Fruit fly (Drosophila melanogaster) whole organism, embryonic: ENCODE results near the gene HipHop.

Experiments
- Antp ChIP-seq: fragments of 200-800 bp; sonication (Bioruptor generic); optimal IDR thresholded peaks from 3 replicates; lab custom pipeline; 2016; ENCODE audit warnings: missing biosample characterization, missing genetic modification characterization
- CG10147 ChIP-seq: fragments of 200-800 bp; sonication (Bioruptor generic); optimal IDR thresholded peaks from 2 replicates; lab custom pipeline; 2019; ENCODE audit warnings: missing biosample characterization, mild to moderate bottlenecking, missing genetic modification characterization, moderate library complexity
- CG10321 ChIP-seq: fragments of 200-800 bp; sonication (Bioruptor generic); IDR thresholded peaks from 2 replicates; pipeline ENCODE4 v1.3.6; 2022; ENCODE audit warnings: missing biosample characterization, missing genetic modification characterization
- CG12391 ChIP-seq: fragments of 200-800 bp; sonication (Bioruptor generic); optimal IDR thresholded peaks from 3 replicates; lab custom pipeline; 2018; ENCODE audit warnings: missing biosample characterization, mild to moderate bottlenecking, missing genetic modification characterization, moderate library complexity
- CG13424 ChIP-seq: fragments of 200-800 bp; sonication (Bioruptor generic); optimal IDR thresholded peaks from 2 replicates; lab custom pipeline; 2019; ENCODE audit warnings: missing biosample characterization, mild to moderate bottlenecking, missing genetic modification characterization, moderate library complexity
- CG14710 ChIP-seq: fragments of 200-800 bp; sonication (Bioruptor generic); optimal IDR thresholded peaks from 3 replicates; lab custom pipeline; 2019; ENCODE audit warnings: missing biosample characterization, mild to moderate bottlenecking, missing genetic modification characterization, moderate library complexity
- CG15269 ChIP-seq: fragments of 200-800 bp; sonication (Bioruptor generic); optimal IDR thresholded peaks from 2 replicates; lab custom pipeline; 2018; ENCODE audit warnings: missing biosample characterization, mild to moderate bottlenecking, missing genetic modification characterization, moderate library complexity
- CG17568 ChIP-seq: fragments of 200-800 bp; sonication (Bioruptor generic); optimal IDR thresholded peaks from 2 replicates; lab custom pipeline; 2018; ENCODE audit warnings: missing biosample characterization, mild to moderate bottlenecking, missing genetic modification characterization, moderate library complexity
- CG1792 ChIP-seq: fragments of 200-800 bp; sonication (Bioruptor generic); optimal IDR thresholded peaks from 2 replicates; lab custom pipeline; 2016; ENCODE audit warnings: missing biosample characterization, missing genetic modification characterization
- CG18011 ChIP-seq: fragments of 200-800 bp; sonication (Bioruptor generic); optimal IDR thresholded peaks from 2 replicates; lab custom pipeline; 2017; ENCODE audit warnings: missing biosample characterization, missing genetic modification characterization, mild to moderate bottlenecking, moderate library complexity, missing genotype
- CG18599 ChIP-seq: fragments of 200-800 bp; sonication (Bioruptor generic); optimal IDR thresholded peaks from 3 replicates; lab custom pipeline; 2017; ENCODE audit warnings: missing biosample characterization, missing genetic modification characterization, mild to moderate bottlenecking, moderate library complexity, missing genetic modification reagents
- CG2129 ChIP-seq: fragments of 200-800 bp; sonication (Bioruptor generic); IDR thresholded peaks from 2 replicates; pipeline ENCODE4 v1.3.6; 2022; ENCODE audit warnings: missing biosample characterization, missing genetic modification characterization; ENCODE audit not compliant: partially characterized antibody
- CG2712 ChIP-seq: fragments of 200-800 bp; optimal IDR thresholded peaks from 3 replicates; lab custom pipeline; 2019; ENCODE audit warnings: missing biosample characterization, mild to moderate bottlenecking, missing genetic modification characterization, moderate library complexity
- CG31388 ChIP-seq: fragments of 200-800 bp; sonication (Bioruptor generic); optimal IDR thresholded peaks from 2 replicates; lab custom pipeline; 2016; ENCODE audit warnings: missing biosample characterization, missing genetic modification characterization
- CG3163 ChIP-seq: fragments of 200-800 bp; sonication (Bioruptor generic); optimal IDR thresholded peaks from 3 replicates; lab custom pipeline; 2016; ENCODE audit warnings: missing biosample characterization, missing genetic modification characterization
- CG3726 ChIP-seq: fragments of 200-800 bp; sonication (Bioruptor generic); IDR thresholded peaks from 3 replicates; pipeline ENCODE4, ENCODE4 v1.3.6; 2022; ENCODE audit warnings: missing biosample characterization, missing genetic modification characterization
- CG3995 ChIP-seq: fragments of 200-800 bp; sonication (Bioruptor generic); optimal IDR thresholded peaks from 3 replicates; lab custom pipeline; 2016; ENCODE audit warnings: missing biosample characterization, missing genetic modification characterization
- CG4360 ChIP-seq: fragments of 200-800 bp; sonication (Bioruptor generic); IDR thresholded peaks from 2 replicates; pipeline ENCODE4 v1.3.6; 2022; ENCODE audit warnings: missing biosample characterization, missing genetic modification characterization
- CG6689 ChIP-seq: fragments of 200-800 bp; sonication (Bioruptor generic); IDR thresholded peaks from 2 replicates; pipeline ENCODE4 v1.3.6; 2022; ENCODE audit warnings: missing biosample characterization, missing genetic modification characterization
- CG7271 ChIP-seq: fragments of 200-800 bp; sonication (Bioruptor generic); optimal IDR thresholded peaks from 2 replicates; lab custom pipeline; 2018; ENCODE audit warnings: missing biosample characterization, mild to moderate bottlenecking, missing genetic modification characterization, moderate library complexity
- CG9437 ChIP-seq: fragments of 200-800 bp; sonication (Bioruptor generic); optimal IDR thresholded peaks from 2 replicates; lab custom pipeline; 2018; ENCODE audit warnings: missing biosample characterization, mild to moderate bottlenecking, missing genetic modification characterization
- Deaf1 ChIP-seq: fragments of 200-800 bp; optimal IDR thresholded peaks from 3 replicates; lab custom pipeline; 2019; ENCODE audit warnings: missing biosample characterization, mild to moderate bottlenecking, missing genetic modification characterization, moderate library complexity
- Fer3 ChIP-seq: fragments of 200-800 bp; sonication (Bioruptor generic); optimal IDR thresholded peaks from 2 replicates; lab custom pipeline; 2018; ENCODE audit warnings: missing biosample characterization, mild to moderate bottlenecking, missing genetic modification characterization, moderate library complexity
- Hand ChIP-seq: fragments of 200-800 bp; sonication (Bioruptor generic); optimal IDR thresholded peaks from 2 replicates; lab custom pipeline; 2017; ENCODE audit warnings: mild to moderate bottlenecking, missing biosample characterization, missing genetic modification reagents, missing genetic modification characterization
- HmgZ ChIP-seq: fragments of 200-800 bp; sonication (Bioruptor generic); optimal IDR thresholded peaks from 2 replicates; lab custom pipeline; 2018; ENCODE audit warnings: missing biosample characterization, mild to moderate bottlenecking, missing genetic modification characterization
- Hr3 ChIP-seq: fragments of 200-800 bp; sonication (Bioruptor generic); optimal IDR thresholded peaks from 3 replicates; lab custom pipeline; 2016; ENCODE audit warnings: missing biosample characterization, missing genetic modification characterization
- Lhr ChIP-seq: fragments of 200-800 bp; sonication (Bioruptor generic); optimal IDR thresholded peaks from 3 replicates; lab custom pipeline; 2017; ENCODE audit warnings: mild to moderate bottlenecking, missing biosample characterization, missing genetic modification reagents, missing genetic modification characterization
- Lim3 ChIP-seq: fragments of 200-800 bp; sonication (Bioruptor generic); IDR thresholded peaks from 2 replicates; pipeline ENCODE4 v1.3.6; 2022; ENCODE audit warnings: missing biosample characterization, missing genetic modification characterization
- Lpt ChIP-seq: fragments of >200 bp; optimal IDR thresholded peaks from 2 replicates; lab custom pipeline; 2018; ENCODE audit warnings: missing biosample characterization, missing genetic modification characterization
- Myb ChIP-seq: fragments of 200-800 bp; sonication (Bioruptor generic); optimal IDR thresholded peaks from 2 replicates; lab custom pipeline; 2016; ENCODE audit warnings: missing biosample characterization, missing genetic modification characterization
- Nf-YB ChIP-seq: fragments of 200-800 bp; sonication (Bioruptor generic); optimal IDR thresholded peaks from 3 replicates; lab custom pipeline; 2019; ENCODE audit warnings: missing biosample characterization, mild to moderate bottlenecking, missing genetic modification characterization, moderate library complexity
- Oli ChIP-seq: fragments of 200-800 bp; sonication (Bioruptor generic); optimal IDR thresholded peaks from 2 replicates; lab custom pipeline; 2018; ENCODE audit warnings: missing biosample characterization, mild to moderate bottlenecking, missing genetic modification characterization, moderate library complexity
- Rfx ChIP-seq: fragments of 200-800 bp; sonication (Bioruptor generic); IDR thresholded peaks from 2 replicates; pipeline ENCODE4 v1.3.6; 2022; ENCODE audit warnings: missing biosample characterization, missing genetic modification characterization
- Side ChIP-seq: fragments of 200-800 bp; sonication (Bioruptor generic); optimal IDR thresholded peaks from 2 replicates; lab custom pipeline; 2016; ENCODE audit warnings: missing biosample characterization, missing genetic modification characterization
- Stat92E ChIP-seq, 3 experiments: fragments of >200 bp in 2 of 3; fragments of 200-800 bp in 1 of 3; sonication (Bioruptor generic) in 1 of 3; optimal IDR thresholded peaks; 2 replicates each; lab custom pipeline; 2017 to 2019; ENCODE audit warnings: missing biosample characterization in 3 of 3, missing genetic modification characterization in 3 of 3, mild to moderate bottlenecking in 1 of 3, moderate library complexity in 1 of 3
- ab ChIP-seq: fragments of 200-800 bp; sonication (Bioruptor generic); optimal IDR thresholded peaks from 2 replicates; lab custom pipeline; 2016; ENCODE audit warnings: missing biosample characterization, missing genetic modification characterization
- aop ChIP-seq: fragments of 200-800 bp; sonication (Bioruptor generic); IDR thresholded peaks from 2 replicates; pipeline ENCODE4 v1.3.6; 2022; ENCODE audit warnings: missing biosample characterization, missing genetic modification characterization
- bbx ChIP-seq: fragments of 200-800 bp; sonication (Bioruptor generic); IDR thresholded peaks from 2 replicates; pipeline ENCODE4 v1.3.6; 2022; ENCODE audit warnings: missing biosample characterization, missing genetic modification characterization; ENCODE audit not compliant: partially characterized antibody
- bowl ChIP-seq: fragments of 200-800 bp; sonication (Bioruptor generic); IDR thresholded peaks from 2 replicates; pipeline ENCODE4 v1.3.6; 2022; ENCODE audit warnings: missing biosample characterization, missing genetic modification characterization
- cato ChIP-seq: fragments of 200-800 bp; sonication (Bioruptor generic); optimal IDR thresholded peaks from 2 replicates; lab custom pipeline; 2016; ENCODE audit warnings: missing biosample characterization, missing genetic modification characterization, borderline replicate concordance
- cg ChIP-seq: fragments of 200-800 bp; sonication (Bioruptor generic); optimal IDR thresholded peaks from 3 replicates; lab custom pipeline; 2019; ENCODE audit warnings: missing biosample characterization, mild to moderate bottlenecking, missing genetic modification characterization, moderate library complexity
- fru ChIP-seq: fragments of >200 bp; optimal IDR thresholded peaks from 2 replicates; lab custom pipeline; 2017
- inv ChIP-seq: fragments of 200-800 bp; sonication (Bioruptor generic); IDR thresholded peaks from 2 replicates; pipeline ENCODE4 v1.3.6; 2022; ENCODE audit warnings: missing biosample characterization, missing genetic modification characterization; ENCODE audit not compliant: partially characterized antibody
- kni ChIP-seq: fragments of 200-800 bp; sonication (Bioruptor generic); optimal IDR thresholded peaks from 3 replicates; lab custom pipeline; 2017; ENCODE audit warnings: mild to moderate bottlenecking, missing biosample characterization, missing genetic modification reagents, missing genetic modification characterization
- phol ChIP-seq: fragments of 200-800 bp; sonication (Bioruptor generic); optimal IDR thresholded peaks from 3 replicates; lab custom pipeline; 2018; ENCODE audit warnings: missing biosample characterization, mild to moderate bottlenecking, missing genetic modification characterization, moderate library complexity
- sc ChIP-seq, 3 experiments: fragments of >200 bp in 2 of 3; fragments of 200-800 bp in 1 of 3; sonication (Bioruptor generic) in 1 of 3; optimal IDR thresholded peaks; 2 replicates in 2 of 3; 3 replicates in 1 of 3; lab custom pipeline; 2017; ENCODE audit warnings: mild to moderate bottlenecking in 1 of 3, missing biosample characterization in 1 of 3, missing genetic modification characterization in 1 of 3, missing genetic modification reagents in 1 of 3
- sug ChIP-seq: fragments of 200-800 bp; optimal IDR thresholded peaks from 2 replicates; lab custom pipeline; 2019; ENCODE audit warnings: missing biosample characterization, mild to moderate bottlenecking, missing genetic modification characterization, moderate library complexity
- tin ChIP-seq: fragments of 200-800 bp; sonication (Bioruptor generic); optimal IDR thresholded peaks from 3 replicates; lab custom pipeline; 2016; ENCODE audit warnings: missing biosample characterization, missing genetic modification characterization
- trh ChIP-seq: fragments of 200-800 bp; sonication (Bioruptor generic); optimal IDR thresholded peaks from 2 replicates; lab custom pipeline; 2016; ENCODE audit warnings: missing biosample characterization, missing genetic modification characterization
- zen ChIP-seq: fragments of 200-800 bp; sonication (Bioruptor generic); optimal IDR thresholded peaks from 3 replicates; lab custom pipeline; 2018; ENCODE audit warnings: missing biosample characterization, mild to moderate bottlenecking, missing genetic modification characterization, moderate library complexity

The HipHop gene

dm6 chr3L:18846272-18846741, 25.3 kb downstream of the HipHop start (continued):
- TF ChIP-seq sug (tag; lab: Kevin White, UChicago) (peak; percentile 20), Lhr (GFP tag; lab: Kevin White, UChicago) (no peak), ab (GFP tag; lab: Kevin White, UChicago) (no peak), Nf-YB (no peak), CG10147 (no peak), CG6689 (GFP tag; lab: Robert Waterston, UW) (no peak), bowl (GFP tag; lab: Robert Waterston, UW) (no peak), CG13424 (tag; lab: Kevin White, UChicago) (no peak), Side (GFP tag; lab: Kevin White, UChicago) (no peak), kni (GFP tag; lab: Kevin White, UChicago) (no peak), phol (no peak), CG2712 (tag; lab: Kevin White, UChicago) (peak; percentile 12), CG3995 (no peak), CG4360 (GFP tag; lab: Robert Waterston, UW) (no peak), trh (GFP tag; lab: Kevin White, UChicago) (no peak), CG3163 (GFP tag; lab: Kevin White, UChicago) (peak; percentile 56), CG18599 (GFP tag; lab: Kevin White, UChicago) (peak; percentile 14), cg (GFP tag; lab: Kevin White, UChicago) (peak; percentile 45), CG7271 (tag; lab: Kevin White, UChicago) (no peak), HmgZ (no peak), CG14710 (tag; lab: Kevin White, UChicago) (peak; percentile 25), Lim3 (GFP tag; lab: Robert Waterston, UW) (no peak), zen (tag; lab: Kevin White, UChicago) (no peak), Deaf1 (tag; lab: Kevin White, UChicago) (no peak), bbx (GFP tag; lab: Robert Waterston, UW) (no peak), tin (GFP tag; lab: Kevin White, UChicago) (no peak), Myb (GFP tag; lab: Kevin White, UChicago) (no peak), CG2129 (no peak), Stat92E (GFP tag; optimal IDR thresholded peaks at IDR 0.05; lab: Kevin White, UChicago) (no peak), CG17568 (GFP tag; lab: Kevin White, UChicago) (no peak), CG12391 (tag; lab: Kevin White, UChicago) (no peak), Hr3 (GFP tag; lab: Kevin White, UChicago) (no peak), CG31388 (GFP tag; lab: Kevin White, UChicago) (no peak), CG9437 (GFP tag; lab: Kevin White, UChicago) (no peak), aop (GFP tag; lab: Robert Waterston, UW) (no peak), Hand (GFP tag; lab: Kevin White, UChicago) (no peak), inv (GFP tag; lab: Robert Waterston, UW) (no peak), CG10321 (GFP tag; lab: Robert Waterston, UW) (no peak), Rfx (no peak), Antp (GFP tag; lab: Kevin White, UChicago) (no peak), CG1792 (no peak), cato (GFP tag; lab: Kevin White, UChicago) (no peak), CG15269 (tag; lab: Kevin White, UChicago) (peak; percentile 13), sc (optimal IDR thresholded peaks at IDR 0.05; lab: Kevin White, UChicago) (no peak), sc (GFP tag; optimal IDR thresholded peaks at IDR 0.05; lab: Kevin White, UChicago) (no peak), Oli (no peak), CG18011 (GFP tag; lab: Kevin White, UChicago) (no peak), fru (no peak), Fer3 (no peak), Lpt (GFP tag; lab: Kevin White, UChicago) (no peak), CG3726 (GFP tag; lab: Robert Waterston, UW) (no peak)
